Worm (Caenorhabditis elegans) whole organism, L3 larva: ENCODE measurements around the gene glod-4.

Source experiments
- aly-2 ChIP-seq: fragments of 150-350 bp; optimal IDR thresholded peaks from 2 replicates; lab custom pipeline; 2014; ENCODE audit warnings: missing biosample characterization, missing genetic modification characterization
- lin-39 ChIP-seq: fragments of 150-350 bp; optimal IDR thresholded peaks from 2 replicates; lab custom pipeline; 2018; ENCODE audit warnings: missing biosample characterization, missing genetic modification reagents, missing genetic modification characterization
- nhr-76 ChIP-seq: fragments of 150-350 bp; sonication (generic microtip); optimal IDR thresholded peaks from 5 replicates; lab custom pipeline; 2014; ENCODE audit warnings: missing biosample characterization, missing genetic modification characterization
- pqm-1 ChIP-seq: fragments of 150-350 bp; optimal IDR thresholded peaks from 2 replicates; lab custom pipeline; 2017; ENCODE audit warnings: missing biosample characterization, missing genetic modification characterization, inconsistent platforms
- snpc-4 ChIP-seq: fragments of 150-350 bp; optimal IDR thresholded peaks from 2 replicates; lab custom pipeline; 2014; ENCODE audit warnings: missing biosample characterization, missing genetic modification characterization
- tbx-2 ChIP-seq: sonication (generic microtip); optimal IDR thresholded peaks from 2 replicates; lab custom pipeline; 2016; ENCODE audit warnings: mild to moderate bottlenecking, missing genetic modification characterization, missing compliant biosample characterization
- unc-62 ChIP-seq: fragments of 150-350 bp; sonication (generic microtip); optimal IDR thresholded peaks from 4 replicates; lab custom pipeline; 2014; ENCODE audit warnings: missing biosample characterization, missing genetic modification reagents, missing genetic modification characterization
- zag-1 ChIP-seq: fragments of 150-350 bp; optimal IDR thresholded peaks from 2 replicates; lab custom pipeline; 2014; ENCODE audit warnings: missing biosample characterization, missing genetic modification characterization
- ztf-11 ChIP-seq: fragments of 150-350 bp; optimal IDR thresholded peaks from 2 replicates; lab custom pipeline; 2014; ENCODE audit warnings: missing biosample characterization, missing genetic modification characterization

DNA sequence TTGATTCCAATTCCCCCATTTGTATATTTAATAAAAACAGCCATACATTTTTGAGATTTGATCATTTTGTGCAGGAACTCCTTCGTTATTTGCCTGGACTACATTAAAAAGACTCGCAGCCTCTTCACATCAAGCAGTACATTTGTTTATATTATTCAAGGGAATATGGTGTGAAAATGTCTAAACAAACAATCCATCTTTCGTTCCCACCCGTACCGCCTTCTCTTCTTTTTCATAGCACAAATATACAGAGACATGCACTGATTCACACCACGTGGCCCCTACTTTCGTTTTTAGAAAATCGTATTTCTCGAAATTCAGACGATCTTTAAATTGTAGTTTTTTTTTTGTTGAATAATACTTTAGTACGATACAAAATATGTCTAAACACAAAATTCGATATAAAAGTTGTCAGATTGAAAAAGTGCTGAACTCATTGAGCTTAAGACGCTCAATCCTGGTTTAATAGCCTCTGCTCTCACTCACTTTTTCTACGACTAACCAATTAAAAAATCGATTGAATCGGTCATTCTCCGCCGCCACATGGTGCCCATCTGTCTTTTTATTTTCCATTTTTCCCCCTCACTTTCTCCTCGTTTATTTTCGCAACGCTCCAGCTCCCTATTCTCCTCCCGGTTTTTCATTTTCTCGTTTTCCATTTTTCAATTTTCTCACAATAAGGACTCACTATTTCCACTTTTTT, 42.1 kb downstream of the glod-4 start:
- TF ChIP-seq tbx-2 (tag; lab: Kevin White, UChicago) = peak; percentile 87
- peak; percentile 30 for TF ChIP-seq pqm-1 (tag; lab: Kevin White, UChicago)
- TF ChIP-seq nhr-76 (tag; lab: Kevin White, UChicago) = no peak
- TF ChIP-seq zag-1 = no peak
- TF ChIP-seq unc-62 (GFP tag; lab: Kevin White, UChicago) = no peak
- peak; percentile 33 for TF ChIP-seq aly-2 (tag; lab: Kevin White, UChicago)
- TF ChIP-seq snpc-4 (tag; lab: Kevin White, UChicago) = no peak
- TF ChIP-seq lin-39 (tag; lab: Kevin White, UChicago) = no peak
- no peak for TF ChIP-seq ztf-11 (tag; lab: Kevin White, UChicago)
